Worm (Caenorhabditis elegans) whole organism, L2 larva: Measurements from ENCODE around the gene Y54F10AR.2.

ENCODE experiments used
- C34F6.9 ChIP-seq: fragments of 150-350 bp; optimal IDR thresholded peaks from 2 replicates; lab custom pipeline; 2014; ENCODE audit warnings: missing biosample characterization, missing genetic modification characterization
- F13H6.1 ChIP-seq: sonication (generic microtip); optimal IDR thresholded peaks from 2 replicates; lab custom pipeline; 2016; ENCODE audit warnings: missing genetic modification characterization, missing compliant biosample characterization
- R02D3.7 ChIP-seq: fragments of 150-350 bp; optimal IDR thresholded peaks from 2 replicates; lab custom pipeline; 2014; ENCODE audit warnings: missing biosample characterization, missing genetic modification characterization
- Y55F3AM.14 ChIP-seq: fragments of 200-800 bp; sonication (Bioruptor generic); optimal IDR thresholded peaks from 2 replicates; lab custom pipeline; 2018; ENCODE audit warnings: mild to moderate bottlenecking, missing genetic modification characterization, missing compliant biosample characterization
- ZK546.5 ChIP-seq: sonication (generic microtip); optimal IDR thresholded peaks from 2 replicates; lab custom pipeline; 2017; ENCODE audit warnings: missing biosample characterization, missing genetic modification characterization
- alr-1 ChIP-seq: fragments of 150-350 bp; optimal IDR thresholded peaks from 2 replicates; lab custom pipeline; 2014; ENCODE audit warnings: missing biosample characterization, missing genetic modification characterization
- ama-1 ChIP-seq: fragments of 150-350 bp; optimal IDR thresholded peaks from 2 replicates; lab custom pipeline; 2018; ENCODE audit warnings: inconsistent platforms
- blmp-1 ChIP-seq: sonication (generic microtip); optimal IDR thresholded peaks from 2 replicates; lab custom pipeline; 2017; ENCODE audit warnings: missing genetic modification characterization, mild to moderate bottlenecking, missing compliant biosample characterization, antibody characterized with exemption, moderate library complexity; ENCODE audit not compliant: insufficient read depth
- ceh-16 ChIP-seq: fragments of 150-350 bp; optimal IDR thresholded peaks from 2 replicates; lab custom pipeline; 2014; ENCODE audit warnings: missing biosample characterization, missing genetic modification characterization
- ceh-82 ChIP-seq: fragments of 150-350 bp; optimal IDR thresholded peaks from 2 replicates; lab custom pipeline; 2014; ENCODE audit warnings: missing biosample characterization, missing genetic modification characterization
- crh-2 ChIP-seq: sonication (generic microtip); optimal IDR thresholded peaks from 2 replicates; lab custom pipeline; 2017; ENCODE audit warnings: missing biosample characterization, missing genetic modification characterization
- dmd-4 ChIP-seq: sonication (generic microtip); optimal IDR thresholded peaks from 2 replicates; lab custom pipeline; 2017; ENCODE audit warnings: missing biosample characterization, missing genetic modification characterization
- egl-27 ChIP-seq: sonication (generic microtip); optimal IDR thresholded peaks from 3 replicates; lab custom pipeline; 2017; ENCODE audit warnings: missing biosample characterization, missing genetic modification reagents, missing genetic modification characterization
- elt-1 ChIP-seq: fragments of 150-350 bp; optimal IDR thresholded peaks from 2 replicates; lab custom pipeline; 2014; ENCODE audit warnings: missing biosample characterization, missing genetic modification characterization
- elt-3 ChIP-seq: sonication (generic microtip); optimal IDR thresholded peaks from 2 replicates; lab custom pipeline; 2017; ENCODE audit warnings: missing biosample characterization, missing genetic modification characterization
- fos-1 ChIP-seq: fragments of 150-350 bp; optimal IDR thresholded peaks from 2 replicates; lab custom pipeline; 2014; ENCODE audit warnings: missing biosample characterization, missing genetic modification characterization
- gmeb-1 ChIP-seq: fragments of 150-350 bp; optimal IDR thresholded peaks from 2 replicates; lab custom pipeline; 2014; ENCODE audit warnings: missing biosample characterization, missing genetic modification characterization
- lin-11 ChIP-seq: fragments of 150-350 bp; sonication (generic microtip); optimal IDR thresholded peaks from 2 replicates; lab custom pipeline; 2014; ENCODE audit warnings: missing biosample characterization, missing genetic modification characterization, inconsistent platforms, mixed read lengths
- lin-13 ChIP-seq: fragments of 150-350 bp; optimal IDR thresholded peaks from 2 replicates; lab custom pipeline; 2014; ENCODE audit warnings: missing biosample characterization, missing genetic modification reagents, missing genetic modification characterization
- lin-39 ChIP-seq: fragments of 150-350 bp; optimal IDR thresholded peaks from 2 replicates; lab custom pipeline; 2014; ENCODE audit warnings: missing biosample characterization, missing genetic modification reagents, missing genetic modification characterization
- lsy-2 ChIP-seq, 2 experiments: fragments of 150-350 bp in 1 of 2; sonication (generic microtip) in 1 of 2; optimal IDR thresholded peaks; 2 replicates each; lab custom pipeline; 2014 to 2017; ENCODE audit warnings: missing biosample characterization in 2 of 2, missing genetic modification characterization in 2 of 2
- mab-5 ChIP-seq: fragments of 150-350 bp; optimal IDR thresholded peaks from 2 replicates; lab custom pipeline; 2014; ENCODE audit warnings: missing biosample characterization, missing genetic modification characterization
- mbf-1 ChIP-seq: sonication (generic microtip); optimal IDR thresholded peaks from 2 replicates; lab custom pipeline; 2017; ENCODE audit warnings: missing biosample characterization, missing genetic modification characterization
- mdl-1 ChIP-seq, 2 experiments: fragments of 150-350 bp in 1 of 2; sonication (generic microtip) in 1 of 2; optimal IDR thresholded peaks; 2 replicates each; lab custom pipeline; 2017; ENCODE audit warnings: missing biosample characterization in 2 of 2, missing genetic modification characterization in 2 of 2
- nhr-129 ChIP-seq: fragments of 150-350 bp; optimal IDR thresholded peaks from 2 replicates; lab custom pipeline; 2014; ENCODE audit warnings: missing biosample characterization, missing genetic modification characterization
- nhr-21 ChIP-seq: fragments of 150-350 bp; optimal IDR thresholded peaks from 2 replicates; lab custom pipeline; 2014; ENCODE audit warnings: missing biosample characterization, missing genetic modification characterization
- nhr-23 ChIP-seq: fragments of 150-350 bp; optimal IDR thresholded peaks from 2 replicates; lab custom pipeline; 2014; ENCODE audit warnings: missing biosample characterization, missing genetic modification reagents, missing genetic modification characterization
- nhr-237 ChIP-seq: fragments of 150-350 bp; optimal IDR thresholded peaks from 2 replicates; lab custom pipeline; 2014; ENCODE audit warnings: missing biosample characterization, missing genetic modification characterization
- nhr-25 ChIP-seq: fragments of 150-350 bp; sonication (generic microtip); optimal IDR thresholded peaks from 3 replicates; lab custom pipeline; 2014; ENCODE audit warnings: missing biosample characterization, missing genetic modification characterization
- nhr-6 ChIP-seq: fragments of 150-350 bp; optimal IDR thresholded peaks from 2 replicates; lab custom pipeline; 2014; ENCODE audit warnings: missing biosample characterization, missing genetic modification characterization
- nhr-77 ChIP-seq: fragments of 150-350 bp; optimal IDR thresholded peaks from 2 replicates; lab custom pipeline; 2014; ENCODE audit warnings: missing biosample characterization, missing genetic modification characterization
- sem-4 ChIP-seq: fragments of 150-350 bp; optimal IDR thresholded peaks from 2 replicates; lab custom pipeline; 2014; ENCODE audit warnings: missing biosample characterization, missing genetic modification reagents, missing genetic modification characterization
- skn-1 ChIP-seq: sonication (generic microtip); optimal IDR thresholded peaks from 2 replicates; lab custom pipeline; 2017; ENCODE audit warnings: missing biosample characterization, missing genetic modification characterization
- sma-3 ChIP-seq: sonication (generic microtip); optimal IDR thresholded peaks from 2 replicates; lab custom pipeline; 2016; ENCODE audit warnings: missing genetic modification reagents, missing genetic modification characterization, missing compliant biosample characterization
- sma-9 ChIP-seq, 2 experiments: fragments of 150-350 bp in 1 of 2; sonication (generic microtip) in 1 of 2; optimal IDR thresholded peaks; 2 replicates each; lab custom pipeline; 2014 to 2016; ENCODE audit warnings: missing genetic modification characterization in 2 of 2, mild to moderate bottlenecking in 1 of 2, missing biosample characterization in 1 of 2, missing compliant biosample characterization in 1 of 2, missing genetic modification reagents in 1 of 2, moderate library complexity in 1 of 2
- snpc-4 ChIP-seq: fragments of 150-350 bp; optimal IDR thresholded peaks from 2 replicates; lab custom pipeline; 2014; ENCODE audit warnings: missing biosample characterization, missing genetic modification characterization
- unc-39 ChIP-seq: fragments of 150-350 bp; optimal IDR thresholded peaks from 2 replicates; lab custom pipeline; 2014; ENCODE audit warnings: missing biosample characterization, missing genetic modification characterization
- unc-55 ChIP-seq: fragments of 150-350 bp; sonication (generic microtip); optimal IDR thresholded peaks from 3 replicates; lab custom pipeline; 2014; ENCODE audit warnings: missing biosample characterization, missing genetic modification reagents, missing genetic modification characterization
- unc-62 ChIP-seq: fragments of 150-350 bp; optimal IDR thresholded peaks from 2 replicates; lab custom pipeline; 2014; ENCODE audit warnings: missing biosample characterization, missing genetic modification reagents, missing genetic modification characterization
- zag-1 ChIP-seq: fragments of 150-350 bp; optimal IDR thresholded peaks from 2 replicates; lab custom pipeline; 2014; ENCODE audit warnings: missing biosample characterization, missing genetic modification characterization
- ztf-1 ChIP-seq: fragments of 200-800 bp; sonication (Bioruptor generic); conservative IDR thresholded peaks from 2 replicates; pipeline ENCODE4 v1.3.6; 2022; ENCODE audit warnings: missing genetic modification characterization, missing compliant biosample characterization
- ztf-11 ChIP-seq: sonication (generic microtip); optimal IDR thresholded peaks from 2 replicates; lab custom pipeline; 2017; ENCODE audit warnings: missing biosample characterization, missing genetic modification characterization
- ztf-4 ChIP-seq: fragments of 150-350 bp; optimal IDR thresholded peaks from 2 replicates; lab custom pipeline; 2014; ENCODE audit warnings: missing biosample characterization, missing genetic modification characterization

The Y54F10AR.2 gene

DNA sequence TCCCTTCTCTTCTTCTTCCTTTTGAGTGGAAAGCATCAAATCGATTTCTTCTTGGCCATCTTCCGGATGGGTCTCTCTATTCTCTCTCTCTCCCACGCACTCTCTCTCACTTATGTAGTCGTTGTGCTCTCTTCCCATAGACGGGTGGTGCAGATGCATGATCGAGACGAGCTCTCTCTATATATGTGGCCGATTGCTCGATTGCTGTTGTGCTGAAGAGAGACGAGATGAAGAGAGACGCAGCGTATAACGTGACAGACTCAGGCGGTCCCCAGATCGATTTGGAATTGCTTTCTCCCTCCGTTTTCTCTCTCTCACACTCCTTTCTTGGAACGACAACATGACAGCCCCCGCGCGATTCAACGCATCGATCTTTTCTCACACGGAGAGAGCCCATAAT lies 38.6 kb downstream of the Y54F10AR.2 start (continued):
- TF ChIP-seq nhr-237 (tag; lab: Kevin White, UChicago) (no peak), ceh-82 (tag; lab: Kevin White, UChicago) (no peak), lsy-2 (tag; optimal IDR thresholded peaks at IDR 0.05; lab: Kevin White, UChicago) (peak in 1 of 2 experiments; percentile 54), mab-5 (peak; percentile 54), nhr-129 (tag; lab: Kevin White, UChicago) (peak; percentile 61), fos-1 (tag; lab: Kevin White, UChicago) (no peak), nhr-6 (no peak), F13H6.1 (tag; lab: Kevin White, UChicago) (no peak), ztf-1 (GFP tag; lab: Robert Waterston, UW) (no peak), alr-1 (tag; lab: Kevin White, UChicago) (no peak), unc-62 (no peak), mdl-1 (tag; optimal IDR thresholded peaks at IDR 0.05; lab: Kevin White, UChicago) (peak in 1 of 2 experiments; percentile 41)

DNA sequence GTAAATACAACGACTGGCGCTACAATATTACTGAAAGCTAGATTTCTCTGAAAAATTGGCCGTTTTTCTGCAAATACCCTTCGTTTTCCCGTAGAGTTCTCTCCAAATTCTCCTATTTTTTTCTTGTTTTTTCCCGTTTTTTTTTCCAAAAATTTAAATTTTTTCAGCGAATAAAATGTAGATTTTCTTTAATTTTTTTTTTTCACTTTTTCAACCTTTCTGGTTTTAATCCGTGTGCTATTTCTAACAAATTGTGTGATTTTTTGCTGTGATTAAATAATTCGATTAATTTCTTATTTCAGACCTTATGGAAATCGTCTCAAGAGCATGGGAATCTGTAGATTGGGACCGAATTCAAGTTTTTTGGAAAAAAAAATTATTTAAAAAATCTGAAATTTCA lies 41.0 kb downstream of the Y54F10AR.2 start, which contains the start of gene cone-1:
TSS of gene cone-1 (plus strand) at position 301 of the 400 bp plus-strand sequence.
- no peak for TF ChIP-seq nhr-77 (tag; lab: Kevin White, UChicago)
- no peak for TF ChIP-seq sma-9 (GFP tag; optimal IDR thresholded peaks at IDR 0.05; lab: Kevin White, UChicago)
- TF ChIP-seq sma-9 (tag; optimal IDR thresholded peaks at IDR 0.05; lab: Kevin White, UChicago): no peak
- no peak for TF ChIP-seq egl-27
- TF ChIP-seq mbf-1: no peak
- no peak for TF ChIP-seq mdl-1 (tag; optimal IDR thresholded peaks at IDR 0.05; lab: Kevin White, UChicago)
- no peak for TF ChIP-seq nhr-25 (tag; lab: Kevin White, UChicago)
- TF ChIP-seq ceh-82 (tag; lab: Kevin White, UChicago): no peak

DNA sequence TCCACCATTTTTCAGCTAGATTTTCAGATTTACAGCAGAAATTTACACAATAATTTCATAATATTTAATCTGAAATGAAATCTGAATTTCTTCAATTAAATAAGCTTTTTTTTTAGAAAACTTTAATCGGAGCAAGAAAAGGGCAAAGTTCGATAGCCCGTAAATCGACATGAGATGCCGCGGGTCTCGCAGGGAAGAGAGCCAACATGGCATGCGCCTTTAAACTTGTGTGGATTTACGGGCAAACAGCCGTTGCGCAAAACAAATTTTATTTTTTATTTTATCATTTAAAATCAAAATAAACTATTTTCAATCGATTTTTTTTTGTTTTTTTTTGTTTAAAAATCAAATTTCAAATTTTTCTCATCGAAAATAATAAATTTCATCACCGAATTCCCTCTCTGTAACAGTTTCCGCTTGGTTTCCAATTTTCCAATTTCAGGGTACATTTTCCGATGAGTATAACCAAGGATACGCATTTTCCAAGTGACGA lies 42.7 kb downstream of the Y54F10AR.2 start, which contains the start of the genes Y54F10AM.15, rbc-2 and ndua-8:
TSS of gene Y54F10AM.15 (minus strand) at position 59 of the 493 bp plus-strand sequence.
TSS of gene rbc-2 (minus strand) at position 69 of the 493 bp plus-strand sequence.
TSS of gene ndua-8 (plus strand) at position 443 of the 493 bp plus-strand sequence.
- TF ChIP-seq mdl-1 (tag; optimal IDR thresholded peaks at IDR 0.05; lab: Kevin White, UChicago) (peak in 1 of 2 experiments; percentile 62), R02D3.7 (tag; lab: Kevin White, UChicago) (peak; percentile 99), gmeb-1 (peak; percentile 91), lsy-2 (tag; optimal IDR thresholded peaks at IDR 0.05; lab: Kevin White, UChicago) (peak; percentile 90 to 97), ZK546.5 (peak; percentile 67), elt-3 (tag; lab: Kevin White, UChicago) (no peak), ztf-1 (GFP tag; lab: Robert Waterston, UW) (no peak), elt-1 (no peak), nhr-21 (peak; percentile 89), F13H6.1 (tag; lab: Kevin White, UChicago) (peak; percentile 87), blmp-1 (tag; lab: Kevin White, UChicago) (peak; percentile 54), C34F6.9 (tag; lab: Kevin White, UChicago) (peak; percentile 97), snpc-4 (tag; lab: Kevin White, UChicago) (peak; percentile 76), mab-5 (peak; percentile 92), ztf-11 (tag; lab: Kevin White, UChicago) (no peak), ceh-82 (tag; lab: Kevin White, UChicago) (peak; percentile 79), ztf-4 (tag; lab: Kevin White, UChicago) (peak; percentile 88), Y55F3AM.14 (GFP tag; lab: Kevin White, UChicago) (peak; percentile 10), nhr-6 (peak; percentile 84), sem-4 (tag; lab: Kevin White, UChicago) (peak; percentile 77), nhr-237 (tag; lab: Kevin White, UChicago) (no peak), nhr-23 (tag; lab: Kevin White, UChicago) (no peak), sma-3 (peak; percentile 92), lin-11 (tag; lab: Kevin White, UChicago) (peak; percentile 79), crh-2 (tag; lab: Kevin White, UChicago) (peak; percentile 99), nhr-25 (tag; lab: Kevin White, UChicago) (peak; percentile 92), dmd-4 (peak; percentile 17), fos-1 (tag; lab: Kevin White, UChicago) (peak; percentile 72), zag-1 (peak; percentile 69), lin-39 (tag; lab: Kevin White, UChicago) (no peak), nhr-129 (tag; lab: Kevin White, UChicago) (peak; percentile 84), nhr-77 (tag; lab: Kevin White, UChicago) (peak; percentile 54), egl-27 (peak; percentile 85), ama-1 (no peak), sma-9 (GFP tag; optimal IDR thresholded peaks at IDR 0.05; lab: Kevin White, UChicago) (no peak), sma-9 (tag; optimal IDR thresholded peaks at IDR 0.05; lab: Kevin White, UChicago) (no peak), alr-1 (tag; lab: Kevin White, UChicago) (no peak), skn-1 (tag; lab: Kevin White, UChicago) (peak; percentile 27), lin-13 (peak; percentile 96), unc-55 (GFP tag; lab: Kevin White, UChicago) (peak; percentile 99), ceh-16 (tag; lab: Kevin White, UChicago) (peak; percentile 19), unc-39 (tag; lab: Kevin White, UChicago) (no peak)
- TF ChIP-seq, all 48 proteins: peak for 30
